Worm (Caenorhabditis elegans) whole organism, mixed stage, embryonic: ENCODE results near the gene ncs-6.

Experiments used
- drap-1 ChIP-seq: fragments of 200-800 bp; sonication (Bioruptor generic); optimal IDR thresholded peaks from 3 replicates; lab custom pipeline; 2018; ENCODE audit warnings: mild to moderate bottlenecking, missing genetic modification characterization, missing compliant biosample characterization
- ham-2 ChIP-seq: fragments of 200-800 bp; sonication (Bioruptor generic); optimal IDR thresholded peaks from 2 replicates; lab custom pipeline; 2018; ENCODE audit warnings: mild to moderate bottlenecking, missing genetic modification characterization, missing compliant biosample characterization
- lsy-2 ChIP-seq: fragments of 150-350 bp; optimal IDR thresholded peaks from 2 replicates; lab custom pipeline; 2014; ENCODE audit warnings: missing biosample characterization, missing genetic modification characterization
- mep-1 ChIP-seq: fragments of 150-350 bp; optimal IDR thresholded peaks from 2 replicates; lab custom pipeline; 2017; ENCODE audit warnings: missing biosample characterization, missing genetic modification reagents, missing genetic modification characterization, inconsistent platforms
- nhr-12 ChIP-seq: fragments of 150-350 bp; optimal IDR thresholded peaks from 2 replicates; lab custom pipeline; 2014; ENCODE audit warnings: missing biosample characterization, missing genetic modification characterization
- nhr-237 ChIP-seq: fragments of 150-350 bp; optimal IDR thresholded peaks from 2 replicates; lab custom pipeline; 2014; ENCODE audit warnings: missing biosample characterization, missing genetic modification characterization
- nhr-28 ChIP-seq: fragments of 150-350 bp; optimal IDR thresholded peaks from 2 replicates; lab custom pipeline; 2014; ENCODE audit warnings: missing biosample characterization, missing genetic modification characterization
- nhr-76 ChIP-seq: sonication (generic microtip); optimal IDR thresholded peaks from 2 replicates; lab custom pipeline; 2017; ENCODE audit warnings: missing biosample characterization, missing genetic modification characterization
- snpc-4 ChIP-seq: fragments of 150-350 bp; optimal IDR thresholded peaks from 2 replicates; lab custom pipeline; 2014; ENCODE audit warnings: missing biosample characterization, missing genetic modification characterization
- unc-62 ChIP-seq: fragments of 150-350 bp; optimal IDR thresholded peaks from 2 replicates; lab custom pipeline; 2014; ENCODE audit warnings: missing biosample characterization, missing genetic modification reagents, missing genetic modification characterization

DNA sequence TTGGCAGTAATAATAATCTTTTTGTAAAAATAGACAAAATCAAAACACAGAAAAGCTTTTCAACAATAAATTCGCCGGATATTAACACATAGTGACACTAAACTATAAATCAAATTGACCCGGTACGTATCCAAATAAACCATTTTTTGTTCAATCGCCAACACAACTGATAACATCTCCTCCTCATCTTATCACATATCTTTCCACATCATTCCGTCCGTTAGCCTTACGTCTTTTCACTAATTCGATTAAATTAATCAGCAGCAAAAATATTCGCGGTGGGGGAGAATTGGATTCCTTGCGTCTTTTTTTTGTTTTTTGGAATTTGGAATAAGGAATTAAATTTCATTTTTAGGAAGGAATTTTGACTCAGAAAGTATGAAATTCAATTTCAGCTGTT, 28.3 kb upstream of the ncs-6 start:
- no peak for TF ChIP-seq snpc-4 (tag; lab: Kevin White, UChicago)
- no peak for TF ChIP-seq nhr-237
- TF ChIP-seq ham-2 (GFP tag; lab: Kevin White, UChicago): no peak
- no peak for TF ChIP-seq nhr-76
- TF ChIP-seq nhr-12 (tag; lab: Kevin White, UChicago): no peak
- TF ChIP-seq nhr-28 (tag; lab: Kevin White, UChicago): no peak
- TF ChIP-seq unc-62 (GFP tag; lab: Kevin White, UChicago): no peak
- no peak for TF ChIP-seq lsy-2
- TF ChIP-seq drap-1: no peak
- no peak for TF ChIP-seq mep-1
